Worm (Caenorhabditis elegans): ENCODE results near the gene F57C2.5.

DNA sequence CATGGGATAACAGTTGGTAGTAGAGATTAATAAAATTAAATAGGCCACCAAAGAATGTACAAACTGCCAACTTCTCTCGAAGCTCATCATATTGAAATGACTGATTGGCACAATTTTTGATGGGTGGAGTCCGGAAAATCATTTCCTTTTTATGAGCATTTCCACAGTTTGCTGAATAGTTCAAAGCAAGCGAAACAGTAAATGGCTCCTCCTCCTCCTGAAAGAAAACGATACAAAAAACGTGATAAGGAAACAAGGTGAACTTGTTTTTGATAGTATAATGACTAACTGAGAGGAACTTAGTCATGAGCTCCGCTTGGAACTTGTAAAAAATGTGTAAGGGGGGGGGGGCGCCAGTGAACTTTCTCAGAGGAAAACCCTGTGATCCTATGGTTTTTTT lies 13.0 kb downstream of the F57C2.5 start, which contains the start of gene K10H10.9:
- TF ChIP-seq lin-14 (GFP tag; optimal IDR thresholded peaks at IDR 0.05) (no peak), C16A3.4 (tag; optimal IDR thresholded peaks at IDR 0.05) (no peak)

Data from whole organism, L1 larva.